Worm (Caenorhabditis elegans) whole organism, mixed stage, embryonic: ENCODE data around the gene col-19.

Source experiments
- bed-3 ChIP-seq: fragments of 200-800 bp; sonication (Bioruptor generic); optimal IDR thresholded peaks from 3 replicates; lab custom pipeline; 2018; ENCODE audit warnings: mild to moderate bottlenecking, missing genetic modification characterization, moderate library complexity, missing compliant biosample characterization
- ces-1 ChIP-seq: fragments of 150-350 bp; optimal IDR thresholded peaks from 2 replicates; lab custom pipeline; 2014; ENCODE audit warnings: missing biosample characterization, missing genetic modification reagents, missing genetic modification characterization
- cnd-1 ChIP-seq: fragments of 200-800 bp; sonication (Bioruptor generic); optimal IDR thresholded peaks from 2 replicates; lab custom pipeline; 2018; ENCODE audit warnings: mild to moderate bottlenecking, missing genetic modification characterization, missing compliant biosample characterization
- drap-1 ChIP-seq: fragments of 200-800 bp; sonication (Bioruptor generic); optimal IDR thresholded peaks from 3 replicates; lab custom pipeline; 2018; ENCODE audit warnings: mild to moderate bottlenecking, missing genetic modification characterization, missing compliant biosample characterization
- elt-3 ChIP-seq: fragments of 150-350 bp; optimal IDR thresholded peaks from 2 replicates; lab custom pipeline; 2014; ENCODE audit warnings: missing biosample characterization, missing genetic modification characterization
- flh-1 ChIP-seq: fragments of 200-800 bp; sonication (Bioruptor generic); optimal IDR thresholded peaks from 2 replicates; lab custom pipeline; 2018; ENCODE audit warnings: mild to moderate bottlenecking, missing genetic modification characterization, moderate library complexity, missing compliant biosample characterization
- ham-2 ChIP-seq: fragments of 200-800 bp; sonication (Bioruptor generic); optimal IDR thresholded peaks from 2 replicates; lab custom pipeline; 2018; ENCODE audit warnings: mild to moderate bottlenecking, missing genetic modification characterization, missing compliant biosample characterization
- lin-32 ChIP-seq: fragments of 200-800 bp; sonication (Bioruptor generic); optimal IDR thresholded peaks from 2 replicates; lab custom pipeline; 2018; ENCODE audit warnings: mild to moderate bottlenecking, missing genetic modification characterization, missing compliant biosample characterization
- lsy-2 ChIP-seq: fragments of 150-350 bp; optimal IDR thresholded peaks from 2 replicates; lab custom pipeline; 2014; ENCODE audit warnings: missing biosample characterization, missing genetic modification characterization
- mab-5 ChIP-seq: fragments of 150-350 bp; optimal IDR thresholded peaks from 2 replicates; lab custom pipeline; 2014; ENCODE audit warnings: missing biosample characterization, missing genetic modification characterization
- mep-1 ChIP-seq: fragments of 150-350 bp; optimal IDR thresholded peaks from 2 replicates; lab custom pipeline; 2017; ENCODE audit warnings: missing biosample characterization, missing genetic modification reagents, missing genetic modification characterization, inconsistent platforms
- nhr-12 ChIP-seq: fragments of 150-350 bp; optimal IDR thresholded peaks from 2 replicates; lab custom pipeline; 2014; ENCODE audit warnings: missing biosample characterization, missing genetic modification characterization
- nhr-2 ChIP-seq: fragments of 150-350 bp; optimal IDR thresholded peaks from 2 replicates; lab custom pipeline; 2014; ENCODE audit warnings: missing biosample characterization, missing genetic modification characterization
- nhr-237 ChIP-seq: fragments of 150-350 bp; optimal IDR thresholded peaks from 2 replicates; lab custom pipeline; 2014; ENCODE audit warnings: missing biosample characterization, missing genetic modification characterization
- snpc-4 ChIP-seq: fragments of 150-350 bp; optimal IDR thresholded peaks from 2 replicates; lab custom pipeline; 2014; ENCODE audit warnings: missing biosample characterization, missing genetic modification characterization
- sptf-1 ChIP-seq: sonication (generic microtip); optimal IDR thresholded peaks from 2 replicates; lab custom pipeline; 2017; ENCODE audit warnings: mild to moderate bottlenecking, missing genetic modification characterization, moderate library complexity, missing compliant biosample characterization
- tbx-8 ChIP-seq: fragments of 200-800 bp; sonication (Bioruptor generic); optimal IDR thresholded peaks from 2 replicates; lab custom pipeline; 2018; ENCODE audit warnings: mild to moderate bottlenecking, missing genetic modification characterization, moderate library complexity, missing compliant biosample characterization
- unc-120 ChIP-seq: sonication (generic microtip); optimal IDR thresholded peaks from 2 replicates; lab custom pipeline; 2017; ENCODE audit warnings: missing genetic modification characterization, missing compliant biosample characterization; ENCODE audit not compliant: poor library complexity, severe bottlenecking
- unc-39 ChIP-seq: fragments of 150-350 bp; optimal IDR thresholded peaks from 2 replicates; lab custom pipeline; 2014; ENCODE audit warnings: missing biosample characterization, missing genetic modification characterization
- unc-62 ChIP-seq: fragments of 150-350 bp; optimal IDR thresholded peaks from 2 replicates; lab custom pipeline; 2014; ENCODE audit warnings: missing biosample characterization, missing genetic modification reagents, missing genetic modification characterization
- ztf-11 ChIP-seq: fragments of 150-350 bp; optimal IDR thresholded peaks from 2 replicates; lab custom pipeline; 2014; ENCODE audit warnings: missing biosample characterization, missing genetic modification characterization

Gene col-19

ce11 chrX:461623-462022 lies 40.1 kb downstream of the col-19 start:
- no peak for TF ChIP-seq mab-5 (tag; lab: Kevin White, UChicago)
- TF ChIP-seq lin-32 (GFP tag; lab: Kevin White, UChicago), result no peak
- TF ChIP-seq drap-1 (GFP tag; lab: Kevin White, UChicago), result no peak
- no peak for TF ChIP-seq tbx-8
- TF ChIP-seq elt-3 (tag; lab: Kevin White, UChicago), result no peak
- no peak for TF ChIP-seq bed-3 (GFP tag; lab: Kevin White, UChicago)
- no peak for TF ChIP-seq snpc-4 (tag; lab: Kevin White, UChicago)
- no peak for TF ChIP-seq cnd-1 (tag; lab: Kevin White, UChicago)
- no peak for TF ChIP-seq nhr-237
- no peak for TF ChIP-seq nhr-2 (tag; lab: Kevin White, UChicago)
- no peak for TF ChIP-seq unc-62 (GFP tag; lab: Kevin White, UChicago)
- no peak for TF ChIP-seq ztf-11 (tag; lab: Kevin White, UChicago)
- no peak for TF ChIP-seq lsy-2 (tag; lab: Kevin White, UChicago)
- TF ChIP-seq ces-1 (GFP tag; lab: Kevin White, UChicago), result no peak
- no peak for TF ChIP-seq sptf-1 (tag; lab: Kevin White, UChicago)
- TF ChIP-seq mep-1 (tag; lab: Kevin White, UChicago), result no peak
- TF ChIP-seq ham-2 (GFP tag; lab: Kevin White, UChicago), result no peak
- no peak for TF ChIP-seq flh-1 (GFP tag; lab: Kevin White, UChicago)
- no peak for TF ChIP-seq nhr-12 (tag; lab: Kevin White, UChicago)
- no peak for TF ChIP-seq unc-39 (tag; lab: Kevin White, UChicago)

ce11 chrX:467338-467823 lies 45.9 kb downstream of the col-19 start:
- TF ChIP-seq cnd-1 (tag; lab: Kevin White, UChicago) (peak; percentile 41), unc-120 (tag; lab: Kevin White, UChicago) (no peak), tbx-8 (no peak), ham-2 (GFP tag; lab: Kevin White, UChicago) (no peak)
